Worm (Caenorhabditis elegans) whole organism, L3 larva: ENCODE data around the gene F25H9.7.

Experiments used
- R02D3.7 ChIP-seq: fragments of 150-350 bp; optimal IDR thresholded peaks from 2 replicates; lab custom pipeline; 2014; ENCODE audit warnings: missing biosample characterization, missing genetic modification characterization
- ama-1 ChIP-seq: fragments of 150-350 bp; optimal IDR thresholded peaks from 2 replicates; lab custom pipeline; 2018
- ceh-82 ChIP-seq: fragments of 150-350 bp; optimal IDR thresholded peaks from 2 replicates; lab custom pipeline; 2014; ENCODE audit warnings: missing biosample characterization, missing genetic modification characterization
- nhr-12 ChIP-seq: fragments of 150-350 bp; optimal IDR thresholded peaks from 2 replicates; lab custom pipeline; 2014; ENCODE audit warnings: missing biosample characterization, missing genetic modification characterization
- unc-62 ChIP-seq: fragments of 150-350 bp; sonication (generic microtip); optimal IDR thresholded peaks from 4 replicates; lab custom pipeline; 2014; ENCODE audit warnings: missing biosample characterization, missing genetic modification reagents, missing genetic modification characterization
- ztf-11 ChIP-seq: fragments of 150-350 bp; optimal IDR thresholded peaks from 2 replicates; lab custom pipeline; 2014; ENCODE audit warnings: missing biosample characterization, missing genetic modification characterization

ce11 chrV:13511618-13512017 lies 43.4 kb downstream of the F25H9.7 start, which contains the start of gene avr-15:
- no peak for TF ChIP-seq ztf-11 (tag; lab: Kevin White, UChicago)
- TF ChIP-seq R02D3.7 = no peak
- no peak for TF ChIP-seq ceh-82
- TF ChIP-seq nhr-12 = no peak
- TF ChIP-seq ama-1 (lab: Kevin White, UChicago) = no peak
- no peak for TF ChIP-seq unc-62 (GFP tag; lab: Kevin White, UChicago)
